Worm (Caenorhabditis elegans) whole organism, L4 larva: Measurements from ENCODE around the gene mig-23.

Source experiments
- aha-1 ChIP-seq: fragments of 150-350 bp; peaks from one replicate; lab custom pipeline; 2014; ENCODE audit warnings: missing biosample characterization, missing genetic modification characterization
- ama-1 ChIP-seq: fragments of 150-350 bp; optimal IDR thresholded peaks from 2 replicates; lab custom pipeline; 2014; ENCODE audit warnings: inconsistent platforms, mixed read lengths
- cey-2 ChIP-seq: sonication (generic microtip); optimal IDR thresholded peaks from 3 replicates; lab custom pipeline; 2017; ENCODE audit warnings: missing genetic modification characterization, mild to moderate bottlenecking, missing compliant biosample characterization, antibody characterized with exemption, borderline replicate concordance; ENCODE audit not compliant: insufficient read depth
- daf-12 ChIP-seq: fragments of 150-350 bp; optimal IDR thresholded peaks from 2 replicates; lab custom pipeline; 2014; ENCODE audit warnings: missing biosample characterization, missing genetic modification reagents, missing genetic modification characterization
- daf-16 ChIP-seq, 3 experiments: sonication (generic microtip); optimal IDR thresholded peaks; 2 replicates each; lab custom pipeline; 2016 to 2017; ENCODE audit warnings: missing genetic modification characterization in 3 of 3, missing genetic modification reagents in 3 of 3, mild to moderate bottlenecking in 2 of 3, missing compliant biosample characterization in 2 of 3, missing biosample characterization in 1 of 3, moderate library complexity in 1 of 3
- lim-7 ChIP-seq: fragments of 200-800 bp; sonication (Bioruptor generic); IDR thresholded peaks from 2 replicates; pipeline ENCODE4 v1.3.6; 2022; ENCODE audit warnings: missing genetic modification characterization, missing compliant biosample characterization
- mes-2 ChIP-seq: sonication (generic microtip); optimal IDR thresholded peaks from 2 replicates; lab custom pipeline; 2016; ENCODE audit warnings: missing genotype, mild to moderate bottlenecking, missing genetic modification characterization, missing compliant biosample characterization; ENCODE audit not compliant: poor library complexity, severe bottlenecking
- nhr-111 ChIP-seq: fragments of 200-800 bp; sonication (Bioruptor generic); optimal IDR thresholded peaks from 2 replicates; lab custom pipeline; 2018; ENCODE audit warnings: mild to moderate bottlenecking, missing genetic modification characterization, missing compliant biosample characterization
- nhr-41 ChIP-seq: fragments of 200-800 bp; sonication (Bioruptor generic); IDR thresholded peaks from 2 replicates; pipeline ENCODE4 v1.3.6; 2022; ENCODE audit warnings: missing genetic modification reagents, missing genetic modification characterization, missing compliant biosample characterization
- tra-1 ChIP-seq: fragments of 200-800 bp; sonication (Bioruptor generic); IDR thresholded peaks from 2 replicates; pipeline ENCODE4 v1.3.6; 2022; ENCODE audit warnings: missing genetic modification reagents, missing genetic modification characterization, missing compliant biosample characterization
- unc-62 ChIP-seq, 3 experiments: fragments of 150-350 bp in 1 of 3; sonication (generic microtip); optimal IDR thresholded peaks in 2 of 3; peaks in 1 of 3; 1 replicate in 1 of 3; 2 replicates in 2 of 3; lab custom pipeline; 2014 to 2017; ENCODE audit warnings: missing biosample characterization in 3 of 3, missing genetic modification characterization in 3 of 3, missing genetic modification reagents in 3 of 3, missing genotype in 1 of 3
- ztf-11 ChIP-seq: fragments of 150-350 bp; optimal IDR thresholded peaks from 2 replicates; lab custom pipeline; 2014; ENCODE audit warnings: missing biosample characterization, missing genetic modification characterization

ce11 chrX:5897038-5897437 lies 51.6 kb downstream of the mig-23 start, which contains the start of gene tbc-16:
- TF ChIP-seq lim-7 (GFP tag; lab: Robert Waterston, UW) = no peak
- TF ChIP-seq cey-2 (tag; lab: Kevin White, UChicago) = no peak
- no peak for TF ChIP-seq daf-12 (tag; lab: Kevin White, UChicago)
- TF ChIP-seq daf-16 (GFP tag; optimal IDR thresholded peaks at IDR 0.05; lab: Kevin White, UChicago) = no peak
- no peak for TF ChIP-seq daf-16 (tag; optimal IDR thresholded peaks at IDR 0.05; lab: Kevin White, UChicago)
- TF ChIP-seq mes-2 = no peak
- TF ChIP-seq ztf-11 (tag; lab: Kevin White, UChicago) = no peak
- no peak for TF ChIP-seq tra-1 (GFP tag; lab: Robert Waterston, UW)
- TF ChIP-seq unc-62 (GFP tag; optimal IDR thresholded peaks at IDR 0.05 in 1 of 2; lab: Kevin White, UChicago) = no peak
- no peak for TF ChIP-seq unc-62 (tag; optimal IDR thresholded peaks at IDR 0.05; lab: Kevin White, UChicago)
- TF ChIP-seq aha-1 (tag; lab: Kevin White, UChicago) = peak; percentile 85
- no peak for TF ChIP-seq nhr-41 (GFP tag; lab: Robert Waterston, UW)
- no peak for TF ChIP-seq ama-1 (lab: Kevin White, UChicago)
- no peak for TF ChIP-seq nhr-111
